Worm (Caenorhabditis elegans): ENCODE results near the gene hum-8.

DNA sequence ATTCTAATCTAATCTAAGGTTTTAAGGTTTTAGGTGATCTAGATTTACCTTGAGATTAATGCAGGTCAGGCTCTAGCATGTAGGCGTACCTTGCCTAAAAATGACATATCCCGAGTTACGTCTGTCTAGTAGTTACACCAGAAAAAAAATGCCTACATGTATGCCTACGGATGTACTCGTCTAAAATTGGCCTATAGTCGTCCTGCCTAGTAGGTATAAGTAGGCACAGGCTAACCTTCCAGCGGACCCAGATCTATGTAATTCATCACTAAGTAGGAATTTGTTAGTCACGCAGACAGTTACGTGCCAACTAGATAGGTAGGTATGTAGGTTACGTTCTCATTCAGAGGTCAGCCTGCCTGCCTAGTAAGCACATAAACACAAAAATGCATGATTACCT, 26.9 kb upstream of the hum-8 start:
- no peak for TF ChIP-seq pha-4 (tag; optimal IDR thresholded peaks at IDR 0.05)
- TF ChIP-seq blmp-1 (tag; optimal IDR thresholded peaks at IDR 0.05) = no peak
